Worm (Caenorhabditis elegans) whole organism, late embryonic: ENCODE results near the gene R10D12.1.
A peak's percentile ranks its signal among the peaks of the same experiment; 100 is the strongest.

ENCODE experiments used
- C08G9.2 ChIP-seq: sonication (generic microtip); optimal IDR thresholded peaks from 2 replicates; lab custom pipeline; 2016; ENCODE audit warnings: mild to moderate bottlenecking, missing genetic modification characterization, moderate library complexity, missing compliant biosample characterization
- K02D7.2 ChIP-seq: sonication (generic microtip); optimal IDR thresholded peaks from 2 replicates; lab custom pipeline; 2017; ENCODE audit warnings: mild to moderate bottlenecking, missing genetic modification characterization, missing compliant biosample characterization
- T23F11.4 ChIP-seq: fragments of 200-800 bp; sonication (Bioruptor generic); optimal IDR thresholded peaks from 2 replicates; lab custom pipeline; 2018; ENCODE audit warnings: mild to moderate bottlenecking, missing genetic modification characterization, missing compliant biosample characterization
- ahr-1 ChIP-seq: sonication (generic microtip); optimal IDR thresholded peaks from 2 replicates; lab custom pipeline; 2016; ENCODE audit warnings: missing genetic modification characterization, missing compliant biosample characterization
- ama-1 ChIP-seq: fragments of 150-350 bp; optimal IDR thresholded peaks from 2 replicates; lab custom pipeline; 2014
- ceh-2 ChIP-seq: sonication (generic microtip); optimal IDR thresholded peaks from 2 replicates; lab custom pipeline; 2016; ENCODE audit warnings: missing genotype, missing genetic modification characterization, missing compliant biosample characterization
- ceh-24 ChIP-seq: sonication (generic microtip); optimal IDR thresholded peaks from 2 replicates; lab custom pipeline; 2016; ENCODE audit warnings: mild to moderate bottlenecking, missing genetic modification characterization, missing compliant biosample characterization
- ceh-45 ChIP-seq: fragments of 200-800 bp; sonication (Bioruptor generic); IDR thresholded peaks from 2 replicates; pipeline ENCODE4 v1.3.6; 2022; ENCODE audit warnings: missing genetic modification reagents, missing genetic modification characterization, missing compliant biosample characterization
- ceh-48 ChIP-seq: sonication (generic microtip); optimal IDR thresholded peaks from 2 replicates; lab custom pipeline; 2016; ENCODE audit warnings: missing genetic modification characterization, inconsistent platforms, missing compliant biosample characterization
- ceh-9 ChIP-seq: sonication (generic microtip); optimal IDR thresholded peaks from 2 replicates; lab custom pipeline; 2016; ENCODE audit warnings: mild to moderate bottlenecking, missing genetic modification characterization, inconsistent platforms, missing compliant biosample characterization
- che-1 ChIP-seq: sonication (generic microtip); optimal IDR thresholded peaks from 2 replicates; lab custom pipeline; 2016; ENCODE audit warnings: mild to moderate bottlenecking, missing genetic modification characterization, missing compliant biosample characterization
- ets-4 ChIP-seq: sonication (generic microtip); optimal IDR thresholded peaks from 2 replicates; lab custom pipeline; 2016; ENCODE audit warnings: missing genetic modification characterization, missing compliant biosample characterization
- fkh-10 ChIP-seq: fragments of 150-350 bp; optimal IDR thresholded peaks from 2 replicates; lab custom pipeline; 2014; ENCODE audit warnings: missing biosample characterization, missing genetic modification reagents, missing genetic modification characterization
- fkh-6 ChIP-seq: sonication (generic microtip); optimal IDR thresholded peaks from 2 replicates; lab custom pipeline; 2016; ENCODE audit warnings: missing genetic modification characterization, missing compliant biosample characterization
- hlh-15 ChIP-seq: sonication (generic microtip); optimal IDR thresholded peaks from 2 replicates; lab custom pipeline; 2016; ENCODE audit warnings: missing genetic modification characterization, missing compliant biosample characterization
- hlh-30 ChIP-seq: sonication (generic microtip); optimal IDR thresholded peaks from 2 replicates; lab custom pipeline; 2017; ENCODE audit warnings: antibody characterized with exemption, missing genetic modification characterization, missing compliant biosample characterization; ENCODE audit not compliant: insufficient read depth
- hlh-6 ChIP-seq: sonication (generic microtip); optimal IDR thresholded peaks from 2 replicates; lab custom pipeline; 2016; ENCODE audit warnings: missing genotype, missing genetic modification characterization, missing compliant biosample characterization
- hlh-8 ChIP-seq: sonication (generic microtip); optimal IDR thresholded peaks from 2 replicates; lab custom pipeline; 2016; ENCODE audit warnings: missing genotype, missing genetic modification characterization, missing compliant biosample characterization
- lin-11 ChIP-seq: fragments of 200-800 bp; sonication (Bioruptor generic); optimal IDR thresholded peaks from 2 replicates; lab custom pipeline; 2018; ENCODE audit warnings: mild to moderate bottlenecking, missing genetic modification characterization, missing compliant biosample characterization
- madf-2 ChIP-seq: sonication (generic microtip); optimal IDR thresholded peaks from 2 replicates; lab custom pipeline; 2017; ENCODE audit warnings: missing genetic modification characterization, missing compliant biosample characterization
- nhr-11 ChIP-seq: fragments of 150-350 bp; optimal IDR thresholded peaks from 2 replicates; lab custom pipeline; 2014; ENCODE audit warnings: missing biosample characterization, missing genetic modification characterization
- pag-3 ChIP-seq: sonication (generic microtip); optimal IDR thresholded peaks from 2 replicates; lab custom pipeline; 2016; ENCODE audit warnings: missing compliant biosample characterization, missing genetic modification characterization, borderline replicate concordance
- pat-9 ChIP-seq: fragments of 200-800 bp; sonication (Bioruptor generic); optimal IDR thresholded peaks from 2 replicates; lab custom pipeline; 2018; ENCODE audit warnings: mild to moderate bottlenecking, missing genetic modification characterization, moderate library complexity, missing compliant biosample characterization
- pax-1 ChIP-seq: fragments of 150-350 bp; optimal IDR thresholded peaks from 2 replicates; lab custom pipeline; 2014; ENCODE audit warnings: missing biosample characterization, missing genetic modification characterization
- pha-2 ChIP-seq: sonication (generic microtip); optimal IDR thresholded peaks from 2 replicates; lab custom pipeline; 2017; ENCODE audit warnings: mild to moderate bottlenecking, missing genetic modification characterization, missing compliant biosample characterization
- pros-1 ChIP-seq: fragments of 150-350 bp; optimal IDR thresholded peaks from 2 replicates; lab custom pipeline; 2014; ENCODE audit warnings: missing biosample characterization, missing genetic modification reagents, missing genetic modification characterization
- syd-9 ChIP-seq: sonication (generic microtip); optimal IDR thresholded peaks from 2 replicates; lab custom pipeline; 2016; ENCODE audit warnings: mild to moderate bottlenecking, missing genetic modification characterization, moderate library complexity, missing compliant biosample characterization
- tbx-2 ChIP-seq: sonication (generic microtip); optimal IDR thresholded peaks from 2 replicates; lab custom pipeline; 2016; ENCODE audit warnings: missing genetic modification characterization, missing compliant biosample characterization
- unc-3 ChIP-seq, 2 experiments: fragments of 200-800 bp in 1 of 2; sonication (Bioruptor generic) in 1 of 2; sonication (generic microtip) in 1 of 2; conservative IDR thresholded peaks in 1 of 2; optimal IDR thresholded peaks in 1 of 2; 2 replicates each; pipeline versions ENCODE4 v1.3.6 to Lab custom; 2016 to 2022; ENCODE audit warnings: missing compliant biosample characterization in 2 of 2, missing genetic modification characterization in 2 of 2, missing genetic modification reagents in 1 of 2
- unc-42 ChIP-seq: sonication (generic microtip); optimal IDR thresholded peaks from 2 replicates; lab custom pipeline; 2016; ENCODE audit warnings: missing genotype, missing genetic modification characterization, missing compliant biosample characterization
- unc-55 ChIP-seq: sonication (generic microtip); optimal IDR thresholded peaks from 2 replicates; lab custom pipeline; 2017; ENCODE audit warnings: missing biosample characterization, missing genetic modification reagents, missing genetic modification characterization

Gene R10D12.1

ce11 chrV:13909400-13909799 is 25.0 kb downstream of the R10D12.1 start, which contains the start of gene C06B3.7:
TSS of gene C06B3.7 (plus strand) at chrV:13909686.
- TF ChIP-seq hlh-30 (peak; percentile 34), pax-1 (tag; lab: Kevin White, UChicago) (no peak)

ce11 chrV:13908916-13909176 is 25.6 kb downstream of the R10D12.1 start, which contains the start of gene C06B3.6:
TSS of gene C06B3.6 (minus strand) at chrV:13908967.
- no peak for TF ChIP-seq madf-2 (tag; lab: Kevin White, UChicago)
- TF ChIP-seq pros-1 (tag; lab: Kevin White, UChicago) = no peak
- TF ChIP-seq syd-9 (tag; lab: Kevin White, UChicago) = no peak
- TF ChIP-seq hlh-15 = no peak
- TF ChIP-seq pat-9 (tag; lab: Kevin White, UChicago) = no peak

- TF ChIP-seq fkh-10 (GFP tag; lab: Kevin White, UChicago) (no peak), nhr-11 (tag; lab: Kevin White, UChicago) (no peak), pha-2 (tag; lab: Kevin White, UChicago) (no peak), ama-1 (lab: Kevin White, UChicago) (no peak), ceh-48 (tag; lab: Kevin White, UChicago) (no peak), T23F11.4 (GFP tag; lab: Kevin White, UChicago) (no peak), tbx-2 (no peak), K02D7.2 (no peak), unc-55 (GFP tag; lab: Kevin White, UChicago) (no peak), ceh-9 (tag; lab: Kevin White, UChicago) (no peak), ceh-45 (GFP tag; lab: Robert Waterston, UW) (no peak), hlh-8 (no peak), lin-11 (tag; lab: Kevin White, UChicago) (no peak)
Observed at ce11 chrV:13908120-13908915, 26.1 kb downstream of the R10D12.1 start.

- no peak for TF ChIP-seq che-1 (tag; lab: Kevin White, UChicago)
- TF ChIP-seq ceh-48 (tag; lab: Kevin White, UChicago) = no peak
- no peak for TF ChIP-seq pat-9 (tag; lab: Kevin White, UChicago)
- TF ChIP-seq fkh-6 (tag; lab: Kevin White, UChicago) = no peak
- TF ChIP-seq hlh-30 = no peak
- TF ChIP-seq ceh-24 (tag; lab: Kevin White, UChicago) = no peak
- TF ChIP-seq ahr-1 (tag; lab: Kevin White, UChicago) = no peak
- no peak for TF ChIP-seq unc-3 (GFP tag; conservative IDR thresholded peaks at IDR 0.05; lab: Robert Waterston, UW)
- no peak for TF ChIP-seq unc-3 (tag; optimal IDR thresholded peaks at IDR 0.05; lab: Kevin White, UChicago)
- no peak for TF ChIP-seq hlh-6 (tag; lab: Kevin White, UChicago)
- no peak for TF ChIP-seq unc-55 (GFP tag; lab: Kevin White, UChicago)
- no peak for TF ChIP-seq ets-4
- no peak for TF ChIP-seq nhr-11 (tag; lab: Kevin White, UChicago)
- no peak for TF ChIP-seq ceh-2
- no peak for TF ChIP-seq pag-3 (tag; lab: Kevin White, UChicago)
- TF ChIP-seq, all 69 proteins: peak for 0
Observed at ce11 chrV:13907557-13908104, 26.8 kb downstream of the R10D12.1 start.

- TF ChIP-seq unc-42 (peak; percentile 86), C08G9.2 (tag; lab: Kevin White, UChicago) (no peak)
Observed at ce11 chrV:13906166-13906565, 28.3 kb downstream of the R10D12.1 start, which contains the start of gene stdh-1. TSS of gene stdh-1 (plus strand) at chrV:13906492.
